Worm (Caenorhabditis elegans) whole organism, L4 larva: ENCODE results near the gene hst-3.2.
A peak's percentile ranks its signal among the peaks of the same experiment; 100 is the strongest.

Experiments
- F10B5.3 ChIP-seq: sonication (generic microtip); optimal IDR thresholded peaks from 2 replicates; lab custom pipeline; 2016; ENCODE audit warnings: mild to moderate bottlenecking, missing genetic modification characterization, missing compliant biosample characterization
- aha-1 ChIP-seq: fragments of 150-350 bp; peaks from one replicate; lab custom pipeline; 2014; ENCODE audit warnings: missing biosample characterization, missing genetic modification characterization
- ama-1 ChIP-seq: fragments of 150-350 bp; optimal IDR thresholded peaks from 2 replicates; lab custom pipeline; 2014; ENCODE audit warnings: inconsistent platforms, mixed read lengths
- arid-1 ChIP-seq: fragments of 200-800 bp; sonication (Bioruptor generic); conservative IDR thresholded peaks from 2 replicates; pipeline ENCODE4 v1.3.6; 2022; ENCODE audit warnings: missing genetic modification reagents, missing genetic modification characterization, missing compliant biosample characterization
- cey-2 ChIP-seq: sonication (generic microtip); optimal IDR thresholded peaks from 3 replicates; lab custom pipeline; 2017; ENCODE audit warnings: missing genetic modification characterization, mild to moderate bottlenecking, missing compliant biosample characterization, antibody characterized with exemption, borderline replicate concordance; ENCODE audit not compliant: insufficient read depth
- ctbp-1 ChIP-seq: fragments of 200-800 bp; sonication (Bioruptor generic); IDR thresholded peaks from 2 replicates; pipeline ENCODE4 v1.3.6; 2022; ENCODE audit warnings: missing genetic modification reagents, missing genetic modification characterization, missing compliant biosample characterization
- daf-12 ChIP-seq: fragments of 150-350 bp; optimal IDR thresholded peaks from 2 replicates; lab custom pipeline; 2014; ENCODE audit warnings: missing biosample characterization, missing genetic modification reagents, missing genetic modification characterization
- dmd-6 ChIP-seq: fragments of 200-800 bp; sonication (Bioruptor generic); IDR thresholded peaks from 2 replicates; pipeline ENCODE4 v1.3.6; 2022; ENCODE audit warnings: missing genetic modification reagents, missing genetic modification characterization, missing compliant biosample characterization
- dpl-1 ChIP-seq: fragments of 150-350 bp; optimal IDR thresholded peaks from 2 replicates; lab custom pipeline; 2014; ENCODE audit warnings: missing biosample characterization, missing genetic modification reagents, missing genetic modification characterization
- dve-1 ChIP-seq: sonication (generic microtip); optimal IDR thresholded peaks from 2 replicates; lab custom pipeline; 2017; ENCODE audit warnings: antibody characterized with exemption, mild to moderate bottlenecking, missing genetic modification characterization, missing compliant biosample characterization; ENCODE audit not compliant: insufficient read depth
- fos-1 ChIP-seq: fragments of 150-350 bp; optimal IDR thresholded peaks from 2 replicates; lab custom pipeline; 2014; ENCODE audit warnings: missing biosample characterization, missing genetic modification characterization
- gei-8 ChIP-seq: fragments of 200-800 bp; sonication (Bioruptor generic); optimal IDR thresholded peaks from 2 replicates; lab custom pipeline; 2018; ENCODE audit warnings: mild to moderate bottlenecking, missing genetic modification characterization, missing compliant biosample characterization
- hlh-11 ChIP-seq: fragments of 200-800 bp; sonication (Bioruptor generic); optimal IDR thresholded peaks from 2 replicates; lab custom pipeline; 2018; ENCODE audit warnings: mild to moderate bottlenecking, missing genetic modification characterization, missing compliant biosample characterization
- hlh-30 ChIP-seq: sonication (generic microtip); optimal IDR thresholded peaks from 2 replicates; lab custom pipeline; 2017; ENCODE audit warnings: antibody characterized with exemption, mild to moderate bottlenecking, missing genetic modification characterization, missing compliant biosample characterization; ENCODE audit not compliant: insufficient read depth
- lsy-2 ChIP-seq, 2 experiments: fragments of 150-350 bp in 1 of 2; sonication (generic microtip) in 1 of 2; optimal IDR thresholded peaks; 2 replicates each; lab custom pipeline; 2014 to 2017; ENCODE audit warnings: missing biosample characterization in 2 of 2, missing genetic modification characterization in 2 of 2
- mdl-1 ChIP-seq, 2 experiments: fragments of 150-350 bp in 1 of 2; sonication (generic microtip) in 1 of 2; optimal IDR thresholded peaks; 2 replicates each; lab custom pipeline; 2014 to 2017; ENCODE audit warnings: missing biosample characterization in 2 of 2, missing genetic modification characterization in 2 of 2
- mdt-29 ChIP-seq: fragments of 200-800 bp; sonication (Bioruptor generic); IDR thresholded peaks from 2 replicates; pipeline ENCODE4 v1.3.6; 2022; ENCODE audit warnings: missing genetic modification reagents, missing genetic modification characterization, missing compliant biosample characterization
- mep-1 ChIP-seq: fragments of 150-350 bp; sonication (generic microtip); optimal IDR thresholded peaks from 3 replicates; lab custom pipeline; 2014; ENCODE audit warnings: missing biosample characterization, missing genetic modification characterization
- mes-2 ChIP-seq: sonication (generic microtip); optimal IDR thresholded peaks from 2 replicates; lab custom pipeline; 2016; ENCODE audit warnings: missing genotype, mild to moderate bottlenecking, missing genetic modification characterization, missing compliant biosample characterization; ENCODE audit not compliant: poor library complexity, severe bottlenecking
- mxl-3 ChIP-seq: fragments of 200-800 bp; sonication (Bioruptor generic); optimal IDR thresholded peaks from 2 replicates; lab custom pipeline; 2018; ENCODE audit warnings: mild to moderate bottlenecking, missing genetic modification characterization, missing compliant biosample characterization
- nhr-10 ChIP-seq: fragments of 150-350 bp; optimal IDR thresholded peaks from 2 replicates; lab custom pipeline; 2014; ENCODE audit warnings: missing biosample characterization, missing genetic modification characterization
- nhr-111 ChIP-seq: fragments of 200-800 bp; sonication (Bioruptor generic); optimal IDR thresholded peaks from 2 replicates; lab custom pipeline; 2018; ENCODE audit warnings: mild to moderate bottlenecking, missing genetic modification characterization, missing compliant biosample characterization
- nhr-237 ChIP-seq: sonication (generic microtip); optimal IDR thresholded peaks from 2 replicates; lab custom pipeline; 2017; ENCODE audit warnings: missing biosample characterization, missing genetic modification characterization
- nhr-25 ChIP-seq: sonication (generic microtip); optimal IDR thresholded peaks from 2 replicates; lab custom pipeline; 2017; ENCODE audit warnings: missing genetic modification characterization, mild to moderate bottlenecking, missing compliant biosample characterization, antibody characterized with exemption, moderate library complexity, borderline replicate concordance; ENCODE audit not compliant: insufficient read depth
- nhr-28 ChIP-seq: fragments of 150-350 bp; optimal IDR thresholded peaks from 2 replicates; lab custom pipeline; 2014; ENCODE audit warnings: missing biosample characterization, missing genetic modification characterization
- nhr-42 ChIP-seq: fragments of 200-800 bp; sonication (Bioruptor generic); IDR thresholded peaks from 2 replicates; pipeline ENCODE4 v1.3.6; 2022; ENCODE audit warnings: missing genetic modification characterization, missing compliant biosample characterization
- nhr-48 ChIP-seq: sonication (generic microtip); optimal IDR thresholded peaks from 2 replicates; lab custom pipeline; 2016; ENCODE audit warnings: mild to moderate bottlenecking, missing genetic modification characterization, missing compliant biosample characterization
- nhr-76 ChIP-seq: fragments of 150-350 bp; optimal IDR thresholded peaks from 2 replicates; lab custom pipeline; 2014; ENCODE audit warnings: missing biosample characterization, missing genetic modification characterization
- rbr-2 ChIP-seq: sonication (generic microtip); optimal IDR thresholded peaks from 2 replicates; lab custom pipeline; 2016; ENCODE audit warnings: missing genotype, missing genetic modification characterization, missing compliant biosample characterization
- snpc-1.2 ChIP-seq: fragments of 200-800 bp; sonication (Bioruptor generic); IDR thresholded peaks from 2 replicates; pipeline ENCODE4 v1.3.6; 2022; ENCODE audit warnings: missing genetic modification reagents, missing genetic modification characterization, missing compliant biosample characterization
- snpc-4 ChIP-seq: fragments of 150-350 bp; optimal IDR thresholded peaks from 2 replicates; lab custom pipeline; 2014; ENCODE audit warnings: missing biosample characterization, missing genetic modification characterization
- spr-1 ChIP-seq: sonication (generic microtip); optimal IDR thresholded peaks from 2 replicates; lab custom pipeline; 2016; ENCODE audit warnings: mild to moderate bottlenecking, missing genetic modification characterization, missing compliant biosample characterization
- unc-130 ChIP-seq: sonication (generic microtip); optimal IDR thresholded peaks from 2 replicates; lab custom pipeline; 2016; ENCODE audit warnings: missing genetic modification reagents, missing genetic modification characterization, missing compliant biosample characterization
- unc-62 ChIP-seq, 3 experiments: fragments of 150-350 bp in 1 of 3; sonication (generic microtip); optimal IDR thresholded peaks in 2 of 3; peaks in 1 of 3; 1 replicate in 1 of 3; 2 replicates in 2 of 3; lab custom pipeline; 2014 to 2017; ENCODE audit warnings: missing biosample characterization in 3 of 3, missing genetic modification characterization in 3 of 3, missing genetic modification reagents in 3 of 3, missing genotype in 1 of 3
- zfp-2 ChIP-seq: sonication (generic microtip); optimal IDR thresholded peaks from 2 replicates; lab custom pipeline; 2016; ENCODE audit warnings: mild to moderate bottlenecking, missing genetic modification characterization, missing compliant biosample characterization

hst-3.2 gene

DNA sequence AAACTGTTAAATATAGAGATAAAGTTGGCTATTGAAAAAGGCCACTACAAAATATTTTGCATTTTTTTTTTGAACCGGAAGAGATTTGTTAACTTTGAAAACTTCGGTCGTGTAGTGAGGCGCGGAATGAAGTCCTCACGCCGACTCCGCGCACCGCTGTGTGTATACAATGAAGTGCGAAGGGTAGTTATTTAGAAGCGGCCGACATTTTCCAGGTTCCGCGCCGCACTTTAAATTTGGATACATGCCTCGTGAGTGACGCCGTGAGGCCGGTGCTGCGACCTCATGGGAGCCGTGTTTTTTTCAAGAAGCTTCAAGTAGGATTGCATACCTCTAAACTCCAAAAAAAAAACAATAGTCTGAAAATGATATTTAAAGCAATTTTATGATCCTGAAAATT is 31.9 kb downstream of the hst-3.2 start:
- peak; percentile 73 for TF ChIP-seq snpc-4 (tag; lab: Kevin White, UChicago)
- no peak for TF ChIP-seq zfp-2 (tag; lab: Kevin White, UChicago)
- 0 out of 2 replicates have a peak, but pooled peaks have one; percentile 40 for TF ChIP-seq snpc-1.2 (GFP tag; lab: Robert Waterston, UW)
- 0 out of 2 replicates have a peak, but pooled peaks have one; percentile 58 for TF ChIP-seq nhr-42 (GFP tag; lab: Robert Waterston, UW)
- no peak for TF ChIP-seq hlh-30 (tag; lab: Kevin White, UChicago)
- TF ChIP-seq mdt-29 (GFP tag; lab: Robert Waterston, UW), result 0 out of 2 replicates have a peak, but pooled peaks have one; percentile 19

- peak; percentile 21 for TF ChIP-seq mep-1
- peak; percentile 30 for TF ChIP-seq nhr-237 (tag; lab: Kevin White, UChicago)
- TF ChIP-seq dpl-1 (GFP tag; lab: Kevin White, UChicago), result no peak
- no peak for TF ChIP-seq nhr-111
- peak; percentile 89 for TF ChIP-seq ama-1
- TF ChIP-seq nhr-10 (tag; lab: Kevin White, UChicago), result no peak
- TF ChIP-seq F10B5.3, result no peak
- peak; percentile 43 for TF ChIP-seq rbr-2 (tag; lab: Kevin White, UChicago)
- no peak for TF ChIP-seq nhr-76 (tag; lab: Kevin White, UChicago)
- TF ChIP-seq hlh-11 (tag; lab: Kevin White, UChicago), result peak; percentile 74
- peak; percentile 19 for TF ChIP-seq spr-1 (tag; lab: Kevin White, UChicago)
- peak; percentile 59 for TF ChIP-seq cey-2 (tag; lab: Kevin White, UChicago)
- TF ChIP-seq nhr-25, result peak; percentile 83
- TF ChIP-seq ctbp-1 (GFP tag; lab: Robert Waterston, UW), result no peak
- peak; percentile 5 for TF ChIP-seq mes-2 (tag; lab: Kevin White, UChicago)
- TF ChIP-seq nhr-48 (tag; lab: Kevin White, UChicago), result peak; percentile 77
- peak; percentile 70 for TF ChIP-seq dve-1 (tag; lab: Kevin White, UChicago)
- peak in 1 of 2 experiments; percentile 36 for TF ChIP-seq lsy-2 (tag; optimal IDR thresholded peaks at IDR 0.05; lab: Kevin White, UChicago)
- TF ChIP-seq unc-130 (GFP tag; lab: Kevin White, UChicago), result no peak
- peak in 1 of 2 experiments; percentile 81 for TF ChIP-seq unc-62 (GFP tag; optimal IDR thresholded peaks at IDR 0.05 in 1 of 2; lab: Kevin White, UChicago)
- TF ChIP-seq unc-62 (tag; optimal IDR thresholded peaks at IDR 0.05; lab: Kevin White, UChicago), result no peak
- peak; percentile 95 for TF ChIP-seq aha-1 (tag; lab: Kevin White, UChicago)
- TF ChIP-seq nhr-28 (tag; lab: Kevin White, UChicago), result peak; percentile 86
- no peak for TF ChIP-seq fos-1 (tag; lab: Kevin White, UChicago)
- TF ChIP-seq mxl-3 (GFP tag; lab: Kevin White, UChicago), result peak; percentile 83
- TF ChIP-seq arid-1 (GFP tag; lab: Robert Waterston, UW), result no peak
- 0 out of 2 replicates have a peak, but pooled peaks have one; percentile 21 for TF ChIP-seq dmd-6 (GFP tag; lab: Robert Waterston, UW)
- TF ChIP-seq daf-12, result no peak
- peak; percentile 56 to 84 for TF ChIP-seq mdl-1 (tag; optimal IDR thresholded peaks at IDR 0.05; lab: Kevin White, UChicago)
- TF ChIP-seq hlh-30 (tag; lab: Kevin White, UChicago), result peak; percentile 74
- peak; percentile 17 for TF ChIP-seq gei-8 (GFP tag; lab: Kevin White, UChicago)
- TF ChIP-seq, all 104 proteins: peak for 20
Observed at ce11 chrX:2891141-2891739, 32.5 kb downstream of the hst-3.2 start, which contains the start of gene B0410.3. B0410.3 (minus strand) TSS chrX:2891491.
